Fruit fly (Drosophila melanogaster) S2 (cell line): ENCODE measurements around the gene Gga.

Experiments used
- CG8478 ChIP-seq: fragments of >200 bp; optimal IDR thresholded peaks from 2 replicates; lab custom pipeline; 2018
- CTCF ChIP-seq, 2 experiments: fragments of >200 bp; optimal IDR thresholded peaks; 2 replicates each; lab custom pipeline; 2018

DNA sequence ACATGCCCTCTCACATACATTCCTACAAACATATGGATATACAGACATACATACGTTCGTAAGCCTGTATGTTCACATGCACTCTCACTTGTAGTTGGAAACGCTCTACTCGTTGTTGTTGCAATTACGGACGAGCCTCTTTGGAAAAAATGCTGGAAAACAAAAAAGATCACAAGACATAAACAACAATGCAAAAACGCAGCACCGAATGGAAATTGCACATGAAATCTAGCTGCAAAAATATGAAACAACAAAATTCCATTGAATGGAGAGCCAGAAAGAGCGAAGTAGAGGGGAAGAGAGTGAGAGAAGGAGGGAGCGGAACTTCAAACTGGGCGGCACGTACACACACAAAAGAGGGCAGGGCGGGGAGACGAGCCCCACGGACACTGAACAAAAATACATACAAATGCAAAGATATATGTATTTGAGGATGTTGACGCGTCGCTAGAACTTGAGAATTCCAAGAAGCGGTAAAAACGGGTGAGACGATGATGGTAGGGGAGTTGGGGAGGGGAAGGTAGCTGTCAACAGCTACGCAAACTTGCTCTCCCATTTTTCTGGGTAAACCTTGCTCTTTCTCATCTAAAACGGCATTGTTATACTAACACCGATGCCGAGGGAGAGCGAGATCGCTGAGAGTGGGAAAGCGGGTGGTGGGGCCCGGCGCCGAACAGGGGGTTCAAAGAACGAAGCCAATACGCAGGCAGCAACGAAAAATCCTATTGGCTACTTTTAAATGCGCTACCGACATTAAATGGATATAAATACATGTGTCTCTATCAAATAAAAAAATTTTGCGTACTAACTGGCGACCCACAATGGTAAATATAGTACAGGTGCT is 16.5 kb upstream of the Gga start:
- TF ChIP-seq CG8478 (lab: Kevin White, UChicago) (no peak), CTCF (optimal IDR thresholded peaks at IDR 0.05; lab: Kevin White, UChicago) (no peak)
